Worm (Caenorhabditis elegans) whole organism, L2 larva: Measurements from ENCODE around the gene ZK402.2.
"Not testable (repeated sequence)": the region's sequence is repeated elsewhere in the genome, so short reads cannot be mapped to it uniquely, and the experiment has no call there.

Source experiments
- F13H6.1 ChIP-seq: sonication (generic microtip); optimal IDR thresholded peaks from 2 replicates; lab custom pipeline; 2016; ENCODE audit warnings: missing genetic modification characterization, missing compliant biosample characterization
- R02D3.7 ChIP-seq: fragments of 150-350 bp; optimal IDR thresholded peaks from 2 replicates; lab custom pipeline; 2014; ENCODE audit warnings: missing biosample characterization, missing genetic modification characterization
- Y55F3AM.14 ChIP-seq: fragments of 200-800 bp; sonication (Bioruptor generic); optimal IDR thresholded peaks from 2 replicates; lab custom pipeline; 2018; ENCODE audit warnings: mild to moderate bottlenecking, missing genetic modification characterization, missing compliant biosample characterization
- aly-2 ChIP-seq: fragments of 150-350 bp; optimal IDR thresholded peaks from 2 replicates; lab custom pipeline; 2014; ENCODE audit warnings: missing biosample characterization, missing genetic modification characterization
- ama-1 ChIP-seq: fragments of 150-350 bp; optimal IDR thresholded peaks from 2 replicates; lab custom pipeline; 2018; ENCODE audit warnings: inconsistent platforms
- ceh-16 ChIP-seq: fragments of 150-350 bp; optimal IDR thresholded peaks from 2 replicates; lab custom pipeline; 2014; ENCODE audit warnings: missing biosample characterization, missing genetic modification characterization
- crh-2 ChIP-seq: sonication (generic microtip); optimal IDR thresholded peaks from 2 replicates; lab custom pipeline; 2017; ENCODE audit warnings: missing biosample characterization, missing genetic modification characterization
- egl-27 ChIP-seq: sonication (generic microtip); optimal IDR thresholded peaks from 3 replicates; lab custom pipeline; 2017; ENCODE audit warnings: missing biosample characterization, missing genetic modification reagents, missing genetic modification characterization
- elt-1 ChIP-seq: fragments of 150-350 bp; optimal IDR thresholded peaks from 2 replicates; lab custom pipeline; 2014; ENCODE audit warnings: missing biosample characterization, missing genetic modification characterization
- elt-3 ChIP-seq: sonication (generic microtip); optimal IDR thresholded peaks from 2 replicates; lab custom pipeline; 2017; ENCODE audit warnings: missing biosample characterization, missing genetic modification characterization
- fos-1 ChIP-seq: fragments of 150-350 bp; optimal IDR thresholded peaks from 2 replicates; lab custom pipeline; 2014; ENCODE audit warnings: missing biosample characterization, missing genetic modification characterization
- gmeb-1 ChIP-seq: fragments of 150-350 bp; optimal IDR thresholded peaks from 2 replicates; lab custom pipeline; 2014; ENCODE audit warnings: missing biosample characterization, missing genetic modification characterization
- lin-11 ChIP-seq: fragments of 150-350 bp; sonication (generic microtip); optimal IDR thresholded peaks from 2 replicates; lab custom pipeline; 2014; ENCODE audit warnings: missing biosample characterization, missing genetic modification characterization, inconsistent platforms, mixed read lengths
- lin-13 ChIP-seq: fragments of 150-350 bp; optimal IDR thresholded peaks from 2 replicates; lab custom pipeline; 2014; ENCODE audit warnings: missing biosample characterization, missing genetic modification reagents, missing genetic modification characterization
- lin-39 ChIP-seq: fragments of 150-350 bp; optimal IDR thresholded peaks from 2 replicates; lab custom pipeline; 2014; ENCODE audit warnings: missing biosample characterization, missing genetic modification reagents, missing genetic modification characterization
- lsy-2 ChIP-seq, 2 experiments: fragments of 150-350 bp in 1 of 2; sonication (generic microtip) in 1 of 2; optimal IDR thresholded peaks; 2 replicates each; lab custom pipeline; 2014 to 2017; ENCODE audit warnings: missing biosample characterization in 2 of 2, missing genetic modification characterization in 2 of 2
- mab-5 ChIP-seq: fragments of 150-350 bp; optimal IDR thresholded peaks from 2 replicates; lab custom pipeline; 2014; ENCODE audit warnings: missing biosample characterization, missing genetic modification characterization
- mbf-1 ChIP-seq: sonication (generic microtip); optimal IDR thresholded peaks from 2 replicates; lab custom pipeline; 2017; ENCODE audit warnings: missing biosample characterization, missing genetic modification characterization
- nhr-12 ChIP-seq: fragments of 150-350 bp; optimal IDR thresholded peaks from 2 replicates; lab custom pipeline; 2014; ENCODE audit warnings: missing biosample characterization, missing genetic modification characterization
- nhr-21 ChIP-seq: fragments of 150-350 bp; optimal IDR thresholded peaks from 2 replicates; lab custom pipeline; 2014; ENCODE audit warnings: missing biosample characterization, missing genetic modification characterization
- nhr-237 ChIP-seq: fragments of 150-350 bp; optimal IDR thresholded peaks from 2 replicates; lab custom pipeline; 2014; ENCODE audit warnings: missing biosample characterization, missing genetic modification characterization
- nhr-25 ChIP-seq: fragments of 150-350 bp; sonication (generic microtip); optimal IDR thresholded peaks from 3 replicates; lab custom pipeline; 2014; ENCODE audit warnings: missing biosample characterization, missing genetic modification characterization
- peb-1 ChIP-seq: fragments of 150-350 bp; optimal IDR thresholded peaks from 2 replicates; lab custom pipeline; 2014; ENCODE audit warnings: missing biosample characterization, missing genetic modification characterization
- skn-1 ChIP-seq: sonication (generic microtip); optimal IDR thresholded peaks from 2 replicates; lab custom pipeline; 2017; ENCODE audit warnings: missing biosample characterization, missing genetic modification characterization
- sma-3 ChIP-seq: sonication (generic microtip); optimal IDR thresholded peaks from 2 replicates; lab custom pipeline; 2016; ENCODE audit warnings: missing genetic modification reagents, missing genetic modification characterization, missing compliant biosample characterization
- sma-9 ChIP-seq, 2 experiments: fragments of 150-350 bp in 1 of 2; sonication (generic microtip) in 1 of 2; optimal IDR thresholded peaks; 2 replicates each; lab custom pipeline; 2014 to 2016; ENCODE audit warnings: missing genetic modification characterization in 2 of 2, mild to moderate bottlenecking in 1 of 2, missing biosample characterization in 1 of 2, missing compliant biosample characterization in 1 of 2, missing genetic modification reagents in 1 of 2, moderate library complexity in 1 of 2
- snpc-4 ChIP-seq: fragments of 150-350 bp; optimal IDR thresholded peaks from 2 replicates; lab custom pipeline; 2014; ENCODE audit warnings: missing biosample characterization, missing genetic modification characterization
- unc-39 ChIP-seq: fragments of 150-350 bp; optimal IDR thresholded peaks from 2 replicates; lab custom pipeline; 2014; ENCODE audit warnings: missing biosample characterization, missing genetic modification characterization
- zag-1 ChIP-seq: fragments of 150-350 bp; optimal IDR thresholded peaks from 2 replicates; lab custom pipeline; 2014; ENCODE audit warnings: missing biosample characterization, missing genetic modification characterization
- ztf-1 ChIP-seq: fragments of 200-800 bp; sonication (Bioruptor generic); conservative IDR thresholded peaks from 2 replicates; pipeline ENCODE4 v1.3.6; 2022; ENCODE audit warnings: missing genetic modification characterization, missing compliant biosample characterization
- ztf-11 ChIP-seq: sonication (generic microtip); optimal IDR thresholded peaks from 2 replicates; lab custom pipeline; 2017; ENCODE audit warnings: missing biosample characterization, missing genetic modification characterization

ZK402.2 gene

DNA sequence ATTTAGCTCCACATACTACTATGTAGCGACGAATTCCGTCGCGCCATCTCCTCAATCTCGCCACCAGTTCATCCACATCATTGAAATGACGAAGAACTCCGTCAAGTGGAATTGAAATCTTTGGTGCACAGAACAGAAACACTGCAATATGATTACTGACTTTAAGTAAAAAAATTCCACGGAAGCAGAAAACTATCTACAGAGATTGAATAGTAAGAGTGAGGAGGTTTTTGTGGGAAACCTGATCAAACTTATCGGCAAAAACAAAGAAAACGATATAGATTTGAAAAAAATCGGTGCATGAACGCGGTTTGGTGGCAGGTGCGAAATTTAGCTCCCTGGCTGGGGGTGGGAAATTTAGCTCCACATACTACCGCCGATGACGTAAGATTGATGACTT is at the start of gene ZK402.2:
Gene ZK402.2, plus strand, starts transcription at position 301 of the 400 bp plus-strand sequence.
- not testable (repeated sequence) for TF ChIP-seq mab-5 (tag; lab: Kevin White, UChicago); ztf-11; skn-1 (tag; lab: Kevin White, UChicago)
- TF ChIP-seq, all 48 proteins: peak for 0; not testable (repeated sequence) for 48

ce11 chrX:1358295-1358694 is 45.2 kb upstream of the ZK402.2 start, which contains the start of gene F56C3.3:
F56C3.3 (minus strand) TSS chrX:1358395.
- no peak for TF ChIP-seq lin-11 (tag; lab: Kevin White, UChicago)
- TF ChIP-seq unc-39 (tag; lab: Kevin White, UChicago), result no peak
- TF ChIP-seq elt-3, result no peak
- no peak for TF ChIP-seq ama-1 (lab: Kevin White, UChicago)

DNA sequence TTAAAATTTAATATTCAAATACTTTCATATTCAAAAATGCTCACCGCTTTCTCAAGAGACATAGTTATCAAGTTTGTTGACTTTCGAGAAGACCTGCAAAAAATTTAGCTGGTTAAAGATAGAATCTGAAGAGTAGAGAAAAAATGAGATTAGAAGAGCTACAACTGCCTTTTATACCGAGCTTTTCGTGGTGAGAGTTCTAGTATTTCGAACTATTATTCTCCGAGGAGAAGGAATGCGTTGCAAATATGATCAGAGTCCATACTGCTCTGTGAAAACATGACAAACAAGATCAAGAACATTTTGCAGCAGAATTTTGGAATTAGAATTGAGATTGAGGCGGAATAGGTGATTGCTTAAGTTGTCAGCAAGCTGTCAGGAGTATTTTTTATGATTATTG is 42.9 kb upstream of the ZK402.2 start, which contains the start of gene F56C3.4:
Gene F56C3.4, minus strand, starts transcription at position 101 of the 400 bp plus-strand sequence.
- no peak for TF ChIP-seq ama-1 (lab: Kevin White, UChicago)
- TF ChIP-seq sma-3, result no peak
- no peak for TF ChIP-seq R02D3.7
- TF ChIP-seq elt-1, result no peak
- TF ChIP-seq elt-3, result no peak
- TF ChIP-seq ceh-16 (tag; lab: Kevin White, UChicago), result no peak
- no peak for TF ChIP-seq snpc-4 (tag; lab: Kevin White, UChicago)
- TF ChIP-seq, all 48 proteins: peak for 0

- TF ChIP-seq egl-27 (tag; lab: Kevin White, UChicago) (no peak), nhr-21 (tag; lab: Kevin White, UChicago) (no peak), peb-1 (tag; lab: Kevin White, UChicago) (no peak), mbf-1 (tag; lab: Kevin White, UChicago) (no peak), aly-2 (tag; lab: Kevin White, UChicago) (no peak), nhr-25 (tag; lab: Kevin White, UChicago) (no peak), Y55F3AM.14 (no peak), ama-1 (lab: Kevin White, UChicago) (no peak), fos-1 (tag; lab: Kevin White, UChicago) (no peak), zag-1 (tag; lab: Kevin White, UChicago) (no peak), sma-3 (no peak), nhr-12 (tag; lab: Kevin White, UChicago) (no peak), gmeb-1 (tag; lab: Kevin White, UChicago) (no peak), lsy-2 (tag; optimal IDR thresholded peaks at IDR 0.05; lab: Kevin White, UChicago) (no peak), lin-13 (GFP tag; lab: Kevin White, UChicago) (no peak), lin-39 (tag; lab: Kevin White, UChicago) (no peak), R02D3.7 (no peak), nhr-237 (no peak), ztf-1 (GFP tag; lab: Robert Waterston, UW) (no peak), sma-9 (GFP tag; optimal IDR thresholded peaks at IDR 0.05; lab: Kevin White, UChicago) (no peak), sma-9 (tag; optimal IDR thresholded peaks at IDR 0.05; lab: Kevin White, UChicago) (no peak)
Observed at ce11 chrX:1367416-1367815, 36.1 kb upstream of the ZK402.2 start, which contains the start of gene dgn-2. dgn-2 (minus strand) TSS chrX:1367516.

- no peak for TF ChIP-seq crh-2 (tag; lab: Kevin White, UChicago)
- peak; percentile 4 for TF ChIP-seq gmeb-1 (tag; lab: Kevin White, UChicago)
- no peak for TF ChIP-seq sma-3
- TF ChIP-seq mab-5 (tag; lab: Kevin White, UChicago), result no peak
Observed at ce11 chrX:1370736-1371281, 32.7 kb upstream of the ZK402.2 start, which contains the start of gene F56C3.7. F56C3.7 (minus strand) TSS chrX:1370786.

DNA sequence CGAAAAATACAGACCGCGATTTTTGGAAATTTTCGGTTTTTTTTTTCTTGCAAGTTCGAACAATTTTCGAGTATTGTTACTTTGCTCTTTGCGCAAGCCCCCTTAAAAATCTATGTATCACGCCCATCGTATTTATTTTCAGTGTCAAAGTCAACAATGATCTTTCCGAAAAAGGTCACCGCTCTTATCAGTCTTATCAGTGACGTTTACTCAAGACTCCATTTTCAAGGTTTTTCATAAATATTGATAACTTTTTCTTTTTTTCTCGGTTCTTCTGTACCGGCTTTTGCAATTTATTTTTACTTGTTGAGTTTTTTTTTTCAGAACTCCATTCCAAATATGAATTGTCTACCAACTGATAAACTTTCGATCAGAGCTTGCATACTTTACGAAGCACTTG is 31.9 kb upstream of the ZK402.2 start, which contains the start of gene fbxa-190:
Gene fbxa-190, plus strand, starts transcription at position 325 of the 400 bp plus-strand sequence.
- TF ChIP-seq elt-1 (no peak), fos-1 (tag; lab: Kevin White, UChicago) (peak; percentile 72), F13H6.1 (no peak), snpc-4 (tag; lab: Kevin White, UChicago) (no peak), mbf-1 (tag; lab: Kevin White, UChicago) (no peak), ztf-11 (no peak), sma-9 (GFP tag; optimal IDR thresholded peaks at IDR 0.05; lab: Kevin White, UChicago) (peak; percentile 49), sma-9 (tag; optimal IDR thresholded peaks at IDR 0.05; lab: Kevin White, UChicago) (no peak)
